Fruit fly (Drosophila melanogaster): ENCODE measurements around the gene Pcyt2.

Pcyt2 gene

dm6 chr3L:1558178-1558788 lies 5.0 kb downstream of the Pcyt2 start, which contains the start of the genes Pex10 and CG12099 (continued):
- TF ChIP-seq PHDP (tag; optimal IDR thresholded peaks at IDR 0.05) (peak; percentile 74), CG42726 (GFP tag; IDR thresholded peaks at IDR 0.05; ENCODE audit: partially characterized antibody) (peak; percentile 71; the same call in 1 of the 2 replicates), ttk (GFP tag; IDR thresholded peaks at IDR 0.05) (peak; percentile 83), CG2116 (GFP tag; optimal IDR thresholded peaks at IDR 0.05) (peak; percentile 85), fd102C (GFP tag; optimal IDR thresholded peaks at IDR 0.05) (peak; percentile 49), CG15269 (tag; optimal IDR thresholded peaks at IDR 0.05) (peak; percentile 86), CG3726 (GFP tag; IDR thresholded peaks at IDR 0.05) (peak; percentile 88; the same call in 2 of the 3 replicates), tin (GFP tag; optimal IDR thresholded peaks at IDR 0.05) (peak; percentile 91), CG12104 (GFP tag; optimal IDR thresholded peaks at IDR 0.05) (peak; percentile 81), ato (GFP tag; IDR thresholded peaks at IDR 0.05; ENCODE audit: partially characterized antibody) (peak; percentile 48; the same call in 1 of the 2 replicates), sens (GFP tag) (peak; percentile 98), bcd (GFP tag; optimal IDR thresholded peaks at IDR 0.05) (peak; percentile 88), CG7963 (GFP tag; IDR thresholded peaks at IDR 0.05; ENCODE audit: partially characterized antibody) (peak; percentile 72), Fer2 (tag; optimal IDR thresholded peaks at IDR 0.05) (peak; percentile 81), CG12071 (GFP tag; optimal IDR thresholded peaks at IDR 0.05) (peak; percentile 10), ind (GFP tag; optimal IDR thresholded peaks at IDR 0.05) (peak; percentile 91), B-H2 (GFP tag; optimal IDR thresholded peaks at IDR 0.05) (peak; percentile 91), Dref (GFP tag; IDR thresholded peaks at IDR 0.05) (peak; percentile 52), CG32767 (GFP tag; IDR thresholded peaks at IDR 0.05) (peak; percentile 84), CG11696 (GFP tag; IDR thresholded peaks at IDR 0.05) (0 out of 2 replicates have a peak, but pooled peaks have one; percentile 37), oc (tag; optimal IDR thresholded peaks at IDR 0.05) (no peak), sr (GFP tag; IDR thresholded peaks at IDR 0.05) (peak; percentile 47; the same call in 1 of the 3 replicates), CG18262 (tag; optimal IDR thresholded peaks at IDR 0.05) (peak; percentile 85), HLH54F (GFP tag; optimal IDR thresholded peaks at IDR 0.05) (peak; percentile 72), tup (GFP tag; optimal IDR thresholded peaks at IDR 0.05) (peak; percentile 78), CG9932 (GFP tag; IDR thresholded peaks at IDR 0.05) (peak; percentile 98), CG10654 (GFP tag; optimal IDR thresholded peaks at IDR 0.05) (peak; percentile 87), Xrp1 (GFP tag; IDR thresholded peaks at IDR 0.05) (peak; percentile 93), CG31441 (GFP tag; IDR thresholded peaks at IDR 0.05) (peak; percentile 88), lmd (GFP tag; IDR thresholded peaks at IDR 0.05) (peak; percentile 94), CG15073 (GFP tag; optimal IDR thresholded peaks at IDR 0.05) (peak; percentile 48), CG3407 (GFP tag; optimal IDR thresholded peaks at IDR 0.05) (no peak), Ada2b (GFP tag; IDR thresholded peaks at IDR 0.05) (peak; percentile 87), Atf-2 (GFP tag; optimal IDR thresholded peaks at IDR 0.05) (no peak), CG16813 (GFP tag; IDR thresholded peaks at IDR 0.05; ENCODE audit: partially characterized antibody) (peak; percentile 97), Gsc (GFP tag; IDR thresholded peaks at IDR 0.05) (peak; percentile 68), CG16815 (GFP tag; optimal IDR thresholded peaks at IDR 0.05) (peak; percentile 84), toy (GFP tag; IDR thresholded peaks at IDR 0.05) (peak; percentile 48; the same call in 1 of the 2 replicates), Sin3A (optimal IDR thresholded peaks at IDR 0.05) (peak; percentile 87), eve (GFP tag; optimal IDR thresholded peaks at IDR 0.05) (no peak), CG14050 (GFP tag; IDR thresholded peaks at IDR 0.05) (peak; percentile 84), CG6854 (GFP tag; optimal IDR thresholded peaks at IDR 0.05) (peak; percentile 31), CG4730 (GFP tag; IDR thresholded peaks at IDR 0.05) (peak; percentile 87), Spps (tag; optimal IDR thresholded peaks at IDR 0.05) (peak; percentile 44), CG7786 (GFP tag; optimal IDR thresholded peaks at IDR 0.05) (peak; percentile 48), Ets97D (GFP tag; optimal IDR thresholded peaks at IDR 0.05) (peak; percentile 73), ro (GFP tag; IDR thresholded peaks at IDR 0.05) (peak; percentile 51), CG14710 (tag; optimal IDR thresholded peaks at IDR 0.05) (peak; percentile 94), Bteb2 (GFP tag; optimal IDR thresholded peaks at IDR 0.05) (peak; percentile 66), CG1529 (GFP tag; optimal IDR thresholded peaks at IDR 0.05) (peak; percentile 51), CG8765 (GFP tag; IDR thresholded peaks at IDR 0.05) (peak; percentile 87)

Data from whole organism, embryonic.